Fruit fly (Drosophila melanogaster) whole organism, wandering third instar larva: ENCODE data around the gene CG7309.

Experiments
- Hr78 ChIP-seq: fragments of >200 bp; optimal IDR thresholded peaks from 2 replicates; lab custom pipeline; 2017; ENCODE audit warnings: missing biosample characterization, missing genetic modification characterization
- Myc ChIP-seq: fragments of >200 bp; optimal IDR thresholded peaks from 2 replicates; lab custom pipeline; 2017
- OdsH ChIP-seq: fragments of 200-800 bp; sonication (Bioruptor generic); optimal IDR thresholded peaks from 2 replicates; lab custom pipeline; 2016; ENCODE audit warnings: missing biosample characterization, mild to moderate bottlenecking, missing genetic modification characterization
- Sp1 ChIP-seq: fragments of 200-800 bp; sonication (Bioruptor generic); optimal IDR thresholded peaks from 3 replicates; lab custom pipeline; 2019; ENCODE audit warnings: missing biosample characterization, mild to moderate bottlenecking, missing genetic modification characterization, moderate library complexity
- dsf ChIP-seq: sonication (Bioruptor generic); optimal IDR thresholded peaks from 2 replicates; lab custom pipeline; 2016; ENCODE audit warnings: missing biosample characterization, missing genetic modification characterization, borderline replicate concordance
- foxo ChIP-seq, 2 experiments: fragments of 200-800 bp; sonication (Bioruptor generic); optimal IDR thresholded peaks; 2 replicates in 1 of 2; 3 replicates in 1 of 2; lab custom pipeline; 2016 to 2017; ENCODE audit warnings: missing biosample characterization in 2 of 2, missing genetic modification characterization in 2 of 2
- fru ChIP-seq: fragments of 200-800 bp; sonication (Bioruptor generic); optimal IDR thresholded peaks from 3 replicates; lab custom pipeline; 2016; ENCODE audit warnings: missing biosample characterization, mild to moderate bottlenecking, missing genetic modification characterization
- h ChIP-seq: fragments of 200-800 bp; sonication (Bioruptor generic); optimal IDR thresholded peaks from 3 replicates; lab custom pipeline; 2016; ENCODE audit warnings: missing biosample characterization, mild to moderate bottlenecking, missing genetic modification characterization
- jim ChIP-seq: fragments of 175-275, 200-325 bp; sonication (Bioruptor generic); optimal IDR thresholded peaks from 2 replicates; lab custom pipeline; 2016; ENCODE audit warnings: missing biosample characterization, mild to moderate bottlenecking, missing genetic modification characterization
- lola ChIP-seq: fragments of >200 bp; optimal IDR thresholded peaks from 2 replicates; lab custom pipeline; 2017; ENCODE audit warnings: missing biosample characterization, missing genetic modification characterization
- psq ChIP-seq: fragments of 200-800 bp; sonication (Bioruptor generic); optimal IDR thresholded peaks from 3 replicates; lab custom pipeline; 2017; ENCODE audit warnings: missing biosample characterization, mild to moderate bottlenecking, missing genetic modification characterization, moderate library complexity
- sv ChIP-seq: fragments of 200-800 bp; sonication (Bioruptor generic); optimal IDR thresholded peaks from 3 replicates; lab custom pipeline; 2016; ENCODE audit warnings: missing biosample characterization, missing genetic modification characterization
- usp ChIP-seq: fragments of >200 bp; optimal IDR thresholded peaks from 2 replicates; lab custom pipeline; 2017; ENCODE audit warnings: missing biosample characterization, missing genetic modification characterization
- woc ChIP-seq: sonication (Bioruptor generic); optimal IDR thresholded peaks from 2 replicates; lab custom pipeline; 2016; ENCODE audit warnings: missing biosample characterization, mild to moderate bottlenecking, missing genetic modification characterization

DNA sequence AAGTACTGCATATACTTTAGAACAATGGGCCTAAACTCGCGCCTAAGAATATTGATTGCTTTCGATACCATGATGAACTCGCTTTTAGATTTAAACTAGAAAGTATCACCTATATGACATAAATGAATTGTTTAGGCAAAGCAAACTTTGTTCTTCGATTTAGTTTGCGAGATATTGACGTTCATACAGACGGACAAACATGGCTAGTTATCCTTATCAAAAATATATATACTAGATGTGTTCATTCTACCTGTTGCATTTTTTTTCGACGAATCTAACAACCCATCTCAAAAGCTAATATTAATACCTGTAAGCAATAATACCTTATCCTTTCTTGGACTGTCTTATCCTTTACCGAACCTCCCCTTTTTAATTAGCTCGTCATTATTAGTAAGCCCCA, 7.0 kb downstream of the CG7309 start, which contains the start of gene CG14070:
- TF ChIP-seq foxo (GFP tag; optimal IDR thresholded peaks at IDR 0.05; lab: Kevin White, UChicago) (no peak), usp (GFP tag; lab: Kevin White, UChicago) (no peak), OdsH (no peak), Hr78 (no peak), Sp1 (GFP tag; lab: Kevin White, UChicago) (no peak), lola (GFP tag; lab: Kevin White, UChicago) (no peak), h (GFP tag; lab: Kevin White, UChicago) (no peak), psq (GFP tag; lab: Kevin White, UChicago) (no peak), fru (no peak), woc (GFP tag; lab: Kevin White, UChicago) (no peak), dsf (GFP tag; lab: Kevin White, UChicago) (no peak), jim (GFP tag; lab: Kevin White, UChicago) (no peak), sv (GFP tag; lab: Kevin White, UChicago) (no peak), Myc (lab: Kevin White, UChicago) (no peak)
